Worm (Caenorhabditis elegans) whole organism, young adult: Measurements from ENCODE around the gene srbc-58.
A peak's percentile ranks its signal among the peaks of the same experiment; 100 is the strongest.

Experiments
- B0019.2 ChIP-seq: fragments of 200-800 bp; sonication (Bioruptor generic); conservative IDR thresholded peaks from 2 replicates; pipeline ENCODE4 v1.3.6; 2022; ENCODE audit warnings: missing genetic modification reagents, missing genetic modification characterization, missing compliant biosample characterization
- B0336.3 ChIP-seq: fragments of 200-800 bp; sonication (Bioruptor generic); IDR thresholded peaks from 2 replicates; pipeline ENCODE4 v1.3.6; 2022; ENCODE audit warnings: missing genetic modification characterization, missing compliant biosample characterization
- C17E4.6 ChIP-seq: fragments of 200-800 bp; sonication (Bioruptor generic); IDR thresholded peaks from 2 replicates; pipeline ENCODE4 v1.3.6; 2022; ENCODE audit warnings: missing genetic modification reagents, missing genetic modification characterization, missing compliant biosample characterization
- D2030.7 ChIP-seq: fragments of 200-800 bp; sonication (Bioruptor generic); IDR thresholded peaks from 2 replicates; pipeline ENCODE4 v1.3.6; 2022; ENCODE audit warnings: missing genetic modification reagents, missing genetic modification characterization, missing compliant biosample characterization
- F22D6.2 ChIP-seq: sonication (generic microtip); optimal IDR thresholded peaks from 2 replicates; lab custom pipeline; 2016; ENCODE audit warnings: mild to moderate bottlenecking, missing genetic modification characterization, missing compliant biosample characterization
- F37B4.10 ChIP-seq: fragments of 200-800 bp; sonication (Bioruptor generic); IDR thresholded peaks from 2 replicates; pipeline ENCODE4 v1.3.6; 2022; ENCODE audit warnings: missing genetic modification characterization, missing compliant biosample characterization
- F55B11.4 ChIP-seq: sonication (generic microtip); optimal IDR thresholded peaks from 2 replicates; lab custom pipeline; 2016; ENCODE audit warnings: missing compliant biosample characterization, missing genetic modification characterization, borderline replicate concordance; ENCODE audit not compliant: insufficient read depth
- K12H6.12 ChIP-seq: fragments of 200-800 bp; sonication (Bioruptor generic); optimal IDR thresholded peaks from 2 replicates; lab custom pipeline; 2018; ENCODE audit warnings: mild to moderate bottlenecking, missing genetic modification characterization, missing compliant biosample characterization
- T07F8.4 ChIP-seq: sonication (generic microtip); optimal IDR thresholded peaks from 2 replicates; lab custom pipeline; 2016; ENCODE audit warnings: mild to moderate bottlenecking, missing genetic modification characterization, moderate library complexity, missing compliant biosample characterization
- T26A5.8 ChIP-seq: sonication (generic microtip); optimal IDR thresholded peaks from 2 replicates; lab custom pipeline; 2016; ENCODE audit warnings: missing genetic modification characterization, missing compliant biosample characterization
- Y56A3A.18 ChIP-seq: fragments of 200-800 bp; sonication (Bioruptor generic); IDR thresholded peaks from 2 replicates; pipeline ENCODE4 v1.3.6; 2022; ENCODE audit warnings: missing genetic modification reagents, missing genetic modification characterization, missing compliant biosample characterization
- Y79H2A.3 ChIP-seq: fragments of 200-800 bp; sonication (Bioruptor generic); conservative IDR thresholded peaks from 2 replicates; pipeline ENCODE4 v1.3.6; 2022; ENCODE audit warnings: missing genetic modification reagents, missing genetic modification characterization, missing compliant biosample characterization
- akir-1 ChIP-seq: fragments of 200-800 bp; sonication (Bioruptor generic); optimal IDR thresholded peaks from 2 replicates; lab custom pipeline; 2018; ENCODE audit warnings: mild to moderate bottlenecking, missing genetic modification characterization, moderate library complexity, missing compliant biosample characterization
- ama-1 ChIP-seq, 3 experiments: fragments of 150-350 bp in 1 of 3; sonication (generic microtip) in 2 of 3; optimal IDR thresholded peaks; 2 replicates each; lab custom pipeline; 2014 to 2018; ENCODE audit warnings: missing biosample characterization in 2 of 3, missing genetic modification characterization in 2 of 3, missing genetic modification reagents in 2 of 3
- aptf-2 ChIP-seq: fragments of 200-800 bp; sonication (Bioruptor generic); conservative IDR thresholded peaks from 2 replicates; pipeline ENCODE4 v1.3.6; 2022; ENCODE audit warnings: missing genetic modification reagents, missing genetic modification characterization, missing compliant biosample characterization
- athp-1 ChIP-seq: sonication (generic microtip); optimal IDR thresholded peaks from 2 replicates; lab custom pipeline; 2017; ENCODE audit warnings: mild to moderate bottlenecking, missing genetic modification characterization, missing compliant biosample characterization
- bed-1 ChIP-seq: fragments of 200-800 bp; sonication (Bioruptor generic); IDR thresholded peaks from 2 replicates; pipeline ENCODE4 v1.3.6; 2022; ENCODE audit warnings: missing genetic modification reagents, missing genetic modification characterization, missing compliant biosample characterization
- cebp-1 ChIP-seq, 2 experiments: fragments of 200-800 bp in 1 of 2; sonication (Bioruptor generic) in 1 of 2; sonication (generic microtip) in 1 of 2; IDR thresholded peaks in 1 of 2; optimal IDR thresholded peaks in 1 of 2; 2 replicates each; pipeline versions ENCODE4 v1.3.6 to Lab custom; 2017 to 2022; ENCODE audit warnings: missing compliant biosample characterization in 2 of 2, missing genetic modification characterization in 2 of 2, mild to moderate bottlenecking in 1 of 2, missing genetic modification reagents in 1 of 2, moderate library complexity in 1 of 2
- ceh-27 ChIP-seq: fragments of 200-800 bp; sonication (Bioruptor generic); optimal IDR thresholded peaks from 2 replicates; lab custom pipeline; 2018; ENCODE audit warnings: mild to moderate bottlenecking, missing genetic modification characterization, moderate library complexity, missing compliant biosample characterization
- ceh-40 ChIP-seq: fragments of 200-800 bp; sonication (Bioruptor generic); IDR thresholded peaks from 2 replicates; pipeline ENCODE4 v1.3.6; 2022; ENCODE audit warnings: missing genetic modification characterization, missing compliant biosample characterization
- ceh-79 ChIP-seq: sonication (generic microtip); optimal IDR thresholded peaks from 2 replicates; lab custom pipeline; 2017; ENCODE audit warnings: mild to moderate bottlenecking, missing genetic modification characterization, missing compliant biosample characterization
- die-1 ChIP-seq: sonication (generic microtip); optimal IDR thresholded peaks from 2 replicates; lab custom pipeline; 2016; ENCODE audit warnings: missing genotype, mild to moderate bottlenecking, missing genetic modification characterization, missing compliant biosample characterization
- dpl-1 ChIP-seq: fragments of 150-350 bp; optimal IDR thresholded peaks from 2 replicates; lab custom pipeline; 2014; ENCODE audit warnings: missing biosample characterization, missing genetic modification reagents, missing genetic modification characterization
- egl-44 ChIP-seq: fragments of 200-800 bp; sonication (Bioruptor generic); IDR thresholded peaks from 2 replicates; pipeline ENCODE4 v1.3.6; 2022; ENCODE audit warnings: missing genetic modification reagents, missing genetic modification characterization, missing compliant biosample characterization
- ets-4 ChIP-seq: fragments of 200-800 bp; sonication (Bioruptor generic); optimal IDR thresholded peaks from 2 replicates; lab custom pipeline; 2018; ENCODE audit warnings: mild to moderate bottlenecking, missing genetic modification characterization, missing compliant biosample characterization
- fkh-3 ChIP-seq: sonication (generic microtip); optimal IDR thresholded peaks from 2 replicates; lab custom pipeline; 2016; ENCODE audit warnings: mild to moderate bottlenecking, missing genetic modification characterization, missing compliant biosample characterization
- hmg-20 ChIP-seq: fragments of 200-800 bp; sonication (Bioruptor generic); IDR thresholded peaks from 2 replicates; pipeline ENCODE4 v1.3.6; 2022; ENCODE audit warnings: missing genetic modification reagents, missing genetic modification characterization, missing compliant biosample characterization
- lag-1 ChIP-seq: fragments of 200-800 bp; sonication (Bioruptor generic); IDR thresholded peaks from 2 replicates; pipeline ENCODE4 v1.3.6; 2022; ENCODE audit warnings: missing genetic modification reagents, missing genetic modification characterization, missing compliant biosample characterization
- let-607 ChIP-seq, 2 experiments: fragments of 200-800 bp in 1 of 2; sonication (Bioruptor generic) in 1 of 2; sonication (generic microtip) in 1 of 2; optimal IDR thresholded peaks; 2 replicates each; lab custom pipeline; 2016 to 2018; ENCODE audit warnings: mild to moderate bottlenecking in 2 of 2, missing compliant biosample characterization in 2 of 2, missing genetic modification characterization in 2 of 2, moderate library complexity in 2 of 2, missing genotype in 1 of 2
- lin-26 ChIP-seq: fragments of 200-800 bp; sonication (Bioruptor generic); IDR thresholded peaks from 2 replicates; pipeline ENCODE4 v1.3.6; 2022; ENCODE audit warnings: missing genetic modification reagents, missing genetic modification characterization, missing compliant biosample characterization
- lin-35 ChIP-seq, 3 experiments: fragments of 150-350 bp in 2 of 3; sonication (generic microtip) in 1 of 3; optimal IDR thresholded peaks; 2 replicates each; lab custom pipeline; 2014 to 2018; ENCODE audit warnings: missing biosample characterization in 3 of 3, missing genetic modification characterization in 3 of 3, missing genetic modification reagents in 3 of 3
- lin-54 ChIP-seq: fragments of 200-800 bp; sonication (Bioruptor generic); optimal IDR thresholded peaks from 2 replicates; lab custom pipeline; 2018; ENCODE audit warnings: mild to moderate bottlenecking, missing genetic modification characterization, missing compliant biosample characterization
- lsl-1 ChIP-seq: fragments of 200-800 bp; sonication (Bioruptor generic); optimal IDR thresholded peaks from 2 replicates; lab custom pipeline; 2018; ENCODE audit warnings: mild to moderate bottlenecking, missing genetic modification characterization, moderate library complexity, missing compliant biosample characterization
- madf-10 ChIP-seq: sonication (generic microtip); optimal IDR thresholded peaks from 2 replicates; lab custom pipeline; 2016; ENCODE audit warnings: mild to moderate bottlenecking, missing genetic modification characterization, missing compliant biosample characterization
- mel-28 ChIP-seq: sonication (generic microtip); optimal IDR thresholded peaks from 2 replicates; lab custom pipeline; 2016; ENCODE audit warnings: borderline replicate concordance, mild to moderate bottlenecking, missing genetic modification characterization, missing compliant biosample characterization
- nfya-1 ChIP-seq: sonication (generic microtip); optimal IDR thresholded peaks from 2 replicates; lab custom pipeline; 2017; ENCODE audit warnings: antibody characterized with exemption, missing compliant biosample characterization, missing genetic modification characterization, borderline replicate concordance; ENCODE audit not compliant: insufficient read depth
- nhr-90 ChIP-seq: sonication (generic microtip); optimal IDR thresholded peaks from 2 replicates; lab custom pipeline; 2016; ENCODE audit warnings: missing genotype, mild to moderate bottlenecking, missing genetic modification characterization, missing compliant biosample characterization
- rcor-1 ChIP-seq: fragments of 200-800 bp; sonication (Bioruptor generic); IDR thresholded peaks from 2 replicates; pipeline ENCODE4 v1.3.6; 2022; ENCODE audit warnings: missing genetic modification reagents, missing genetic modification characterization, missing compliant biosample characterization
- rpc-1 ChIP-seq, 2 experiments: fragments of 150-350 bp in 1 of 2; sonication (generic microtip) in 1 of 2; optimal IDR thresholded peaks; 2 replicates each; lab custom pipeline; 2014 to 2018; ENCODE audit warnings: missing biosample characterization in 1 of 2, missing genetic modification characterization in 1 of 2, missing genetic modification reagents in 1 of 2, missing genotype in 1 of 2
- snpc-1.1 ChIP-seq: sonication (generic microtip); optimal IDR thresholded peaks from 2 replicates; lab custom pipeline; 2017; ENCODE audit warnings: missing genetic modification characterization, mild to moderate bottlenecking, missing compliant biosample characterization, antibody characterized with exemption, moderate library complexity, missing genotype, missing genetic modification reagents; ENCODE audit not compliant: insufficient read depth
- snpc-4 ChIP-seq, 5 experiments: fragments of 150-350 bp in 1 of 5; sonication (generic microtip) in 4 of 5; optimal IDR thresholded peaks; 2 replicates each; lab custom pipeline; 2014 to 2018; ENCODE audit warnings: missing genetic modification characterization in 5 of 5, missing biosample characterization in 3 of 5, antibody characterized with exemption in 2 of 5, mild to moderate bottlenecking in 2 of 5, missing compliant biosample characterization in 2 of 5, missing genotype in 2 of 5, moderate library complexity in 2 of 5, missing genetic modification reagents in 1 of 5
- tbp1 ChIP-seq: fragments of 200-800 bp; sonication (Bioruptor generic); optimal IDR thresholded peaks from 2 replicates; lab custom pipeline; 2018; ENCODE audit warnings: mild to moderate bottlenecking, missing genetic modification characterization, missing compliant biosample characterization
- unc-62 ChIP-seq: fragments of 150-350 bp; optimal IDR thresholded peaks from 2 replicates; lab custom pipeline; 2014; ENCODE audit warnings: missing biosample characterization, missing genetic modification reagents, missing genetic modification characterization
- xnd-1 ChIP-seq: sonication (generic microtip); optimal IDR thresholded peaks from 2 replicates; lab custom pipeline; 2016; ENCODE audit warnings: missing genotype, missing genetic modification reagents, missing genetic modification characterization, missing compliant biosample characterization
- ztf-25 ChIP-seq: fragments of 200-800 bp; sonication (Bioruptor generic); IDR thresholded peaks from 2 replicates; pipeline ENCODE4 v1.3.6; 2022; ENCODE audit warnings: missing genetic modification reagents, missing genetic modification characterization, missing compliant biosample characterization
- ztf-26 ChIP-seq: sonication (generic microtip); optimal IDR thresholded peaks from 2 replicates; lab custom pipeline; 2017; ENCODE audit warnings: missing genetic modification characterization, missing compliant biosample characterization

Gene srbc-58

DNA sequence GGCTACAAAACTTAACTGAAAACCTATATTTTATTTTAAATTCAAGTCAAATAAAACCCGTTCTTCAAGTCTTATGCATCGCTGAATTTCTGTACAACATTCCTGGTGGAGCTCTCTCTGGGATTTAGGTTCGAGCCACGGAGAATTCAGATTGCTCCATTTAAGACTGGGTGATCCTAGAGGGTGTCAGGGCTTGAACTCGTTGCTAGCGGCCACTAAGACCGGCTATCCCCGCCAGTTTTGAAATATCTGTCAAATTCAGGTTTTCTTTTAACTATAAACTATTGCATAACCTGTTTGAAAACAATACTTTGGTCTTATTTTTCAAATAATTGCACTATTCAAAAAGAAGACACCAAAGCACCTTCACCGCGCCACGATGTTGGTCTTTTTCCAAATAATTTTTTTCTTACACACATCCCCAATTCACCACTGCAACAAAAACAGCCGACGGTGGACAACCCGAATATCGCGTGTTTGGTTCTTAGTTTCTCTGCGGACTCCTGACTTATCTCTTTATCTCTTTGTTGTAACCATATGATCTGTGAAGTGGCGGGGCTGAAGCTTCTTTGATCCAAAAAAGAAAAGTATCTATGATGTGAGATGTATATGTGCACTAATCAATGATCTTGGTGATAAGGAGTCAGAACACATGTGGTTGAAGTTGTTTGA is 45.8 kb upstream of the srbc-58 start (continued):
- TF ChIP-seq cebp-1 (GFP tag; IDR thresholded peaks at IDR 0.05; lab: Robert Waterston, UW) (no peak), cebp-1 (tag; optimal IDR thresholded peaks at IDR 0.05; lab: Kevin White, UChicago) (peak; percentile 44), tbp1 (GFP tag; lab: Kevin White, UChicago) (no peak), F37B4.10 (GFP tag; lab: Robert Waterston, UW) (no peak), F22D6.2 (tag; lab: Kevin White, UChicago) (no peak), B0336.3 (peak; percentile 66), ztf-25 (GFP tag; lab: Robert Waterston, UW) (no peak), die-1 (tag; lab: Kevin White, UChicago) (no peak), Y79H2A.3 (GFP tag; lab: Robert Waterston, UW) (no peak), nhr-90 (no peak), lin-54 (no peak), athp-1 (tag; lab: Kevin White, UChicago) (no peak), rpc-1 (optimal IDR thresholded peaks at IDR 0.05; lab: Kevin White, UChicago) (no peak), rpc-1 (tag; optimal IDR thresholded peaks at IDR 0.05; lab: Kevin White, UChicago) (no peak), nfya-1 (tag; lab: Kevin White, UChicago) (no peak), akir-1 (GFP tag; lab: Kevin White, UChicago) (no peak), D2030.7 (no peak), dpl-1 (GFP tag; lab: Kevin White, UChicago) (no peak), bed-1 (GFP tag; lab: Robert Waterston, UW) (no peak), snpc-1.1 (tag; lab: Kevin White, UChicago) (no peak), lag-1 (GFP tag; lab: Robert Waterston, UW) (no peak), madf-10 (tag; lab: Kevin White, UChicago) (no peak), xnd-1 (tag; lab: Kevin White, UChicago) (no peak), egl-44 (no peak), B0019.2 (GFP tag; lab: Robert Waterston, UW) (no peak), lsl-1 (GFP tag; lab: Kevin White, UChicago) (no peak), ceh-27 (GFP tag; lab: Kevin White, UChicago) (no peak), T26A5.8 (no peak), aptf-2 (no peak), T07F8.4 (tag; lab: Kevin White, UChicago) (no peak), ama-1 (optimal IDR thresholded peaks at IDR 0.05; lab: Kevin White, UChicago) (peak; percentile 85), ama-1 (GFP tag; optimal IDR thresholded peaks at IDR 0.05; lab: Kevin White, UChicago) (no peak), C17E4.6 (GFP tag; lab: Robert Waterston, UW) (no peak), hmg-20 (GFP tag; lab: Robert Waterston, UW) (no peak), mel-28 (tag; lab: Kevin White, UChicago) (no peak), F55B11.4 (no peak), K12H6.12 (tag; lab: Kevin White, UChicago) (peak; percentile 32), snpc-4 (GFP tag; optimal IDR thresholded peaks at IDR 0.05; lab: Kevin White, UChicago) (no peak), snpc-4 (tag; optimal IDR thresholded peaks at IDR 0.05; lab: Kevin White, UChicago) (no peak), ceh-40 (no peak), lin-26 (GFP tag; lab: Robert Waterston, UW) (no peak), let-607 (tag; optimal IDR thresholded peaks at IDR 0.05; lab: Kevin White, UChicago) (peak in 1 of 2 experiments; percentile 18), rcor-1 (GFP tag; lab: Robert Waterston, UW) (no peak), ets-4 (GFP tag; lab: Kevin White, UChicago) (no peak), lin-35 (GFP tag; optimal IDR thresholded peaks at IDR 0.05; lab: Kevin White, UChicago) (no peak), ceh-79 (tag; lab: Kevin White, UChicago) (no peak), Y56A3A.18 (no peak), fkh-3 (tag; lab: Kevin White, UChicago) (no peak), unc-62 (no peak), ztf-26 (tag; lab: Kevin White, UChicago) (peak; percentile 16)
